Worm (Caenorhabditis elegans) whole organism, dauer: ENCODE measurements around the gene puf-9.

ENCODE experiments used
- unc-62 ChIP-seq: sonication (generic microtip); optimal IDR thresholded peaks from 2 replicates; lab custom pipeline; 2017; ENCODE audit warnings: missing biosample characterization, missing genetic modification reagents, missing genetic modification characterization

The puf-9 gene

ce11 chrX:5841060-5841642 lies at the start of gene puf-9:
Gene puf-9 (plus strand): TSS chrX:5841592.
- TF ChIP-seq unc-62 (GFP tag; lab: Kevin White, UChicago): peak; percentile 56

- TF ChIP-seq unc-62 (GFP tag; lab: Kevin White, UChicago): no peak
Measured at ce11 chrX:5794432-5794831, 47.0 kb upstream of the puf-9 start.

DNA sequence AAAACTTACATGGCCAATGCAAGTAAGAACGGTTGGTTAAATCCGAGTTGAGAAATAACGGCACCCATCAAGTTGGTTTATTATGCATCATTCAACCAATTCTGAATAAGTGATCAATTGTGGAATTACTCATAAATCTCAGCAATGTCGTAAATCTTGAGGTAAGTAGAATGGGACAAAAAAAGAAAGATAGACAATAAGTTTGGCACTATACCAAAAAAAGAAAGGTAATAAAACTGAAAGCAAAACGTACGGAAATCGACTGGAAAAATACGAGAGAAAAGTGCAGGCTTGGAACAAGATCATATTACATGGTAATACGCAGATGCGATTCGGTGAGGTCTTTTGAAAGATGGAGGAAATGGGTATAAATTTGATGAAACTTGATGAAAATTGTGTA lies 42.7 kb upstream of the puf-9 start, which contains the start of gene F46G11.4:
Gene F46G11.4, minus strand, starts transcription at position 101 of the 400 bp plus-strand sequence.
- TF ChIP-seq unc-62 (GFP tag; lab: Kevin White, UChicago): no peak

ce11 chrX:5799229-5799628 lies 42.2 kb upstream of the puf-9 start:
- TF ChIP-seq unc-62 (GFP tag; lab: Kevin White, UChicago): no peak

DNA sequence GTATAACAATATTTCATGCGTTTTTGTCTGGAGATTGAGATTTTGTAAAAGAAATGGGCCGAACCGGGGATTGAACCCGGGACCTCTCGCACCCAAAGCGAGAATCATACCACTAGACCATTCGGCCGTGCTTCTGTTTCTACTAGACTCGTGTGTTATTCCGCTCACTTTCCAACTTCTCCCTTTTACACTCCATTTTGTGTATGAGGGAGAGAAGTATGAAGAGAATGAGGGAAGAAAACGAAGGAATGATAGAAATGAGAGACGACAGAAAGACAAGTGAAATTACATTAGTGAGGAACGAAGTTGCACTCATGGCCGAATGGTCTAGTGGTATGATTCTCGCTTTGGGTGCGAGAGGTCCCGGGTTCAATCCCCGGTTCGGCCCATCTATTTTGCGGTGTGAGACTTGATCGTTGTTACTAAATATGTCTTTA lies 40.2 kb upstream of the puf-9 start:
- TF ChIP-seq unc-62 (GFP tag; lab: Kevin White, UChicago): no peak

ce11 chrX:5802582-5802981 lies 38.8 kb upstream of the puf-9 start:
- no peak for TF ChIP-seq unc-62 (GFP tag; lab: Kevin White, UChicago)

ce11 chrX:5803492-5803891 lies 37.9 kb upstream of the puf-9 start:
- TF ChIP-seq unc-62 (GFP tag; lab: Kevin White, UChicago): no peak

DNA sequence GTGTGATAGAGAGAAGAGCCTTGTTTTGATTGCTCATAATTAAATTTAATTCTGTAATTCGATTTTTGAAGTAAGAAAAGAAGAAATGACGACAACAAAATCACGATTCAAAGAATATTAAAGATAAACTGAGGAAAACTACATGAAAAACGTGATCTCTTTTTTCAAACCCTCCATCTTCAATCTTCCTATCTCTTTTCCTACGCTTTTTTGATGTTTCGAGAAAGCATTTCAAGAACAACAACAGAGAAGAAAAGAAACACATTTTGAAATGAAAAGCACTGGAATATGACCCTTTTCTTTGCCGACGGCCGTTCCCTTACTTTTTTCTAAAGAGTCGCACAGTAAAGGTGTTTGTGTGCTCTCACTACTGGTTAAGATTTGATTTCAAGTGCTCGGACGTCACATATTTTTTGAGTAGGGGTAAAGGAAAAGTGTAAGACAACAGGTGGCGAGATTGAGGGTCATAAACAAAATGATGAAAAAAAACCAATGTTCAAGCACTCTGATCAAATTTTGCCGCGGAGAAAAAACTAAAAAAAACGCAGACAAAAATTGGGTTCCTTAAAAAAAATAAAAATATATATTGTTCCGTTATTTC lies 35.4 kb upstream of the puf-9 start, which contains the start of gene F13D11.3:
Gene F13D11.3, minus strand, starts transcription at position 51 of the 601 bp plus-strand sequence.
- no peak for TF ChIP-seq unc-62 (GFP tag; lab: Kevin White, UChicago)

ce11 chrX:5810677-5811076 lies 30.7 kb upstream of the puf-9 start:
- TF ChIP-seq unc-62 (GFP tag; lab: Kevin White, UChicago): no peak

- TF ChIP-seq unc-62 (GFP tag; lab: Kevin White, UChicago): no peak
Measured at ce11 chrX:5811997-5812562, 29.3 kb upstream of the puf-9 start.

ce11 chrX:5813030-5813429 lies 28.4 kb upstream of the puf-9 start:
- no peak for TF ChIP-seq unc-62 (GFP tag; lab: Kevin White, UChicago)

- no peak for TF ChIP-seq unc-62 (GFP tag; lab: Kevin White, UChicago)
Measured at ce11 chrX:5814342-5814741, 27.1 kb upstream of the puf-9 start.

DNA sequence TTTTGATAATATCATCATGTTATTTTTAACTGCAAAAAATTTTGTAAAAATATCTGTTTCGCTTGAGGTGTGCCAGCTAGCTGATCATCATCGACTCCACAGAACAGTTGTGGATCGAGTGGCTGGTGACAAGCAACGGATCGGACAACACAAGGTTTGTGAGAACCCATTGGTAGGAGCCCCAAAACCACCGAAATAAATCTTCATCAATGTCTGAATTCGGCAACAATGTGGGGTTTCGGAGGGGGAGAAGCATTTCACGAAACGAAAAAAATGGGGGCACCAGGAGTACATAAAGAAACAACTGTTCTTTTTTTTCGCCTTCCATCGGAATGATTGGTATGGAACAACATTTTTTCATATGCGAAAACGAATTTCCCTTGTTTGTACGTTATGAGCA lies 26.0 kb upstream of the puf-9 start:
- TF ChIP-seq unc-62 (GFP tag; lab: Kevin White, UChicago): no peak

- TF ChIP-seq unc-62 (GFP tag; lab: Kevin White, UChicago): no peak
Measured at ce11 chrX:5816346-5816745, 25.0 kb upstream of the puf-9 start.

- TF ChIP-seq unc-62 (GFP tag; lab: Kevin White, UChicago): no peak
Measured at ce11 chrX:5817078-5817477, 24.3 kb upstream of the puf-9 start.

- no peak for TF ChIP-seq unc-62 (GFP tag; lab: Kevin White, UChicago)
Measured at ce11 chrX:5818176-5818575, 23.2 kb upstream of the puf-9 start.
